Worm (Caenorhabditis elegans): ENCODE results near the gene D1086.1.

DNA sequence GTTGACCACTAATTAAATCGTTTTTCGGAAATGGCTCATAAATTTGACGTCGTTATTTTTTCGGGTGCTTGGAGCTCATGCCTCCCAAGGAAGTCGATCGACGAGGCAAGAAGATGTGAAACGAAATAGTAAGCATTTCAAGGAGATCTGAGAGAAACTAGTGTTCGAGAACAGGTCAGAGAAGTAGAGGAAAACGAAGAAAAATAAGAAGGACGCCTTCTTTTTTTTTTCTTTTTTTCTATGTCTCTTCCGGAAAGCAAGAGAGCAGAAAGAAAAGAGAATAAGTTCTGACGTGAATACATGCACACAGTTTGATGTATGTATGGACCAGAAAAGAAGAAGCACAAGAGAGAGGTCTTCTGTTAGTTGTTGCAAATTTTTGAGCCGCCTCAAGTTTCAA lies 45.0 kb downstream of the D1086.1 start:
- TF ChIP-seq sea-2 (GFP tag; IDR thresholded peaks at IDR 0.05) (no peak), bed-2 (GFP tag; IDR thresholded peaks at IDR 0.05) (no peak), gei-17 (GFP tag; optimal IDR thresholded peaks at IDR 0.05) (no peak), lsl-1 (GFP tag; optimal IDR thresholded peaks at IDR 0.05) (no peak), egl-44 (GFP tag; IDR thresholded peaks at IDR 0.05) (no peak), madf-3 (GFP tag; IDR thresholded peaks at IDR 0.05) (no peak), unc-62 (GFP tag; optimal IDR thresholded peaks at IDR 0.05) (no peak), rcor-1 (GFP tag; IDR thresholded peaks at IDR 0.05) (no peak), Y53F4B.3 (GFP tag; IDR thresholded peaks at IDR 0.05) (no peak), dpl-1 (GFP tag; optimal IDR thresholded peaks at IDR 0.05) (no peak), attf-6 (GFP tag; IDR thresholded peaks at IDR 0.05) (no peak)

Data from whole organism, young adult.